Worm (Caenorhabditis elegans) whole organism, mixed stage, embryonic: ENCODE measurements around the gene sma-6.

Experiments
- M03D4.4 ChIP-seq: sonication (generic microtip); optimal IDR thresholded peaks from 2 replicates; lab custom pipeline; 2017; ENCODE audit warnings: mild to moderate bottlenecking, missing genetic modification characterization, missing compliant biosample characterization
- bed-3 ChIP-seq: fragments of 200-800 bp; sonication (Bioruptor generic); optimal IDR thresholded peaks from 3 replicates; lab custom pipeline; 2018; ENCODE audit warnings: mild to moderate bottlenecking, missing genetic modification characterization, moderate library complexity, missing compliant biosample characterization
- blmp-1 ChIP-seq: fragments of 150-350 bp; optimal IDR thresholded peaks from 2 replicates; lab custom pipeline; 2014; ENCODE audit warnings: missing biosample characterization, missing genetic modification characterization
- ceh-39 ChIP-seq: fragments of 150-350 bp; optimal IDR thresholded peaks from 2 replicates; lab custom pipeline; 2014; ENCODE audit warnings: missing biosample characterization, missing genetic modification characterization
- ceh-43 ChIP-seq: fragments of 200-800 bp; sonication (Bioruptor generic); optimal IDR thresholded peaks from 2 replicates; lab custom pipeline; 2018; ENCODE audit warnings: mild to moderate bottlenecking, missing genetic modification characterization, moderate library complexity, missing compliant biosample characterization
- ceh-83 ChIP-seq: fragments of 200-800 bp; sonication (Bioruptor generic); optimal IDR thresholded peaks from 2 replicates; lab custom pipeline; 2018; ENCODE audit warnings: mild to moderate bottlenecking, missing genetic modification characterization, missing compliant biosample characterization
- ces-1 ChIP-seq: fragments of 150-350 bp; optimal IDR thresholded peaks from 2 replicates; lab custom pipeline; 2014; ENCODE audit warnings: missing biosample characterization, missing genetic modification reagents, missing genetic modification characterization
- cnd-1 ChIP-seq: fragments of 200-800 bp; sonication (Bioruptor generic); optimal IDR thresholded peaks from 2 replicates; lab custom pipeline; 2018; ENCODE audit warnings: mild to moderate bottlenecking, missing genetic modification characterization, missing compliant biosample characterization
- drap-1 ChIP-seq: fragments of 200-800 bp; sonication (Bioruptor generic); optimal IDR thresholded peaks from 3 replicates; lab custom pipeline; 2018; ENCODE audit warnings: mild to moderate bottlenecking, missing genetic modification characterization, missing compliant biosample characterization
- elt-1 ChIP-seq: sonication (generic microtip); optimal IDR thresholded peaks from 2 replicates; lab custom pipeline; 2017; ENCODE audit warnings: missing genetic modification characterization, mild to moderate bottlenecking, missing compliant biosample characterization, antibody characterized with exemption, moderate library complexity, borderline replicate concordance; ENCODE audit not compliant: insufficient read depth
- elt-3 ChIP-seq: fragments of 150-350 bp; optimal IDR thresholded peaks from 2 replicates; lab custom pipeline; 2014; ENCODE audit warnings: missing biosample characterization, missing genetic modification characterization
- flh-1 ChIP-seq: fragments of 200-800 bp; sonication (Bioruptor generic); optimal IDR thresholded peaks from 2 replicates; lab custom pipeline; 2018; ENCODE audit warnings: mild to moderate bottlenecking, missing genetic modification characterization, moderate library complexity, missing compliant biosample characterization
- ham-2 ChIP-seq: fragments of 200-800 bp; sonication (Bioruptor generic); optimal IDR thresholded peaks from 2 replicates; lab custom pipeline; 2018; ENCODE audit warnings: mild to moderate bottlenecking, missing genetic modification characterization, missing compliant biosample characterization
- hlh-1 ChIP-seq: fragments of 150-350 bp; optimal IDR thresholded peaks from 2 replicates; lab custom pipeline; 2014; ENCODE audit warnings: missing biosample characterization, missing genetic modification reagents, missing genetic modification characterization
- lin-13 ChIP-seq: fragments of 150-350 bp; optimal IDR thresholded peaks from 2 replicates; lab custom pipeline; 2014; ENCODE audit warnings: missing biosample characterization, missing genetic modification characterization
- lin-32 ChIP-seq: fragments of 200-800 bp; sonication (Bioruptor generic); optimal IDR thresholded peaks from 2 replicates; lab custom pipeline; 2018; ENCODE audit warnings: mild to moderate bottlenecking, missing genetic modification characterization, missing compliant biosample characterization
- lsy-2 ChIP-seq: fragments of 150-350 bp; optimal IDR thresholded peaks from 2 replicates; lab custom pipeline; 2014; ENCODE audit warnings: missing biosample characterization, missing genetic modification characterization
- mab-5 ChIP-seq: fragments of 150-350 bp; optimal IDR thresholded peaks from 2 replicates; lab custom pipeline; 2014; ENCODE audit warnings: missing biosample characterization, missing genetic modification characterization
- mep-1 ChIP-seq: fragments of 150-350 bp; optimal IDR thresholded peaks from 2 replicates; lab custom pipeline; 2017; ENCODE audit warnings: missing biosample characterization, missing genetic modification reagents, missing genetic modification characterization, inconsistent platforms
- mls-2 ChIP-seq: sonication (generic microtip); optimal IDR thresholded peaks from 2 replicates; lab custom pipeline; 2016; ENCODE audit warnings: mild to moderate bottlenecking, missing genetic modification characterization, moderate library complexity, missing compliant biosample characterization
- nhr-12 ChIP-seq: fragments of 150-350 bp; optimal IDR thresholded peaks from 2 replicates; lab custom pipeline; 2014; ENCODE audit warnings: missing biosample characterization, missing genetic modification characterization
- nhr-2 ChIP-seq: fragments of 150-350 bp; optimal IDR thresholded peaks from 2 replicates; lab custom pipeline; 2014; ENCODE audit warnings: missing biosample characterization, missing genetic modification characterization
- nhr-237 ChIP-seq: fragments of 150-350 bp; optimal IDR thresholded peaks from 2 replicates; lab custom pipeline; 2014; ENCODE audit warnings: missing biosample characterization, missing genetic modification characterization
- nhr-28 ChIP-seq: fragments of 150-350 bp; optimal IDR thresholded peaks from 2 replicates; lab custom pipeline; 2014; ENCODE audit warnings: missing biosample characterization, missing genetic modification characterization
- nhr-76 ChIP-seq: sonication (generic microtip); optimal IDR thresholded peaks from 2 replicates; lab custom pipeline; 2017; ENCODE audit warnings: missing biosample characterization, missing genetic modification characterization
- pha-4 ChIP-seq: fragments of 150-350 bp; optimal IDR thresholded peaks from 2 replicates; lab custom pipeline; 2018; ENCODE audit warnings: missing biosample characterization, missing genetic modification reagents, missing genetic modification characterization
- sem-2 ChIP-seq: fragments of 200-800 bp; sonication (Bioruptor generic); optimal IDR thresholded peaks from 2 replicates; lab custom pipeline; 2018; ENCODE audit warnings: mild to moderate bottlenecking, missing genetic modification characterization, missing compliant biosample characterization
- snpc-4 ChIP-seq: fragments of 150-350 bp; optimal IDR thresholded peaks from 2 replicates; lab custom pipeline; 2014; ENCODE audit warnings: missing biosample characterization, missing genetic modification characterization
- sptf-1 ChIP-seq: sonication (generic microtip); optimal IDR thresholded peaks from 2 replicates; lab custom pipeline; 2017; ENCODE audit warnings: mild to moderate bottlenecking, missing genetic modification characterization, moderate library complexity, missing compliant biosample characterization
- tbx-8 ChIP-seq: fragments of 200-800 bp; sonication (Bioruptor generic); optimal IDR thresholded peaks from 2 replicates; lab custom pipeline; 2018; ENCODE audit warnings: mild to moderate bottlenecking, missing genetic modification characterization, moderate library complexity, missing compliant biosample characterization
- unc-120 ChIP-seq: sonication (generic microtip); optimal IDR thresholded peaks from 2 replicates; lab custom pipeline; 2017; ENCODE audit warnings: missing genetic modification characterization, missing compliant biosample characterization; ENCODE audit not compliant: poor library complexity, severe bottlenecking
- unc-39 ChIP-seq: fragments of 150-350 bp; optimal IDR thresholded peaks from 2 replicates; lab custom pipeline; 2014; ENCODE audit warnings: missing biosample characterization, missing genetic modification characterization
- unc-62 ChIP-seq: fragments of 150-350 bp; optimal IDR thresholded peaks from 2 replicates; lab custom pipeline; 2014; ENCODE audit warnings: missing biosample characterization, missing genetic modification reagents, missing genetic modification characterization
- ztf-11 ChIP-seq: fragments of 150-350 bp; optimal IDR thresholded peaks from 2 replicates; lab custom pipeline; 2014; ENCODE audit warnings: missing biosample characterization, missing genetic modification characterization

sma-6 gene

ce11 chrII:6324086-6324485 lies at the start of gene sma-6:
Gene sma-6, plus strand, starts transcription at chrII:6324484.
- TF ChIP-seq ces-1 (GFP tag; lab: Kevin White, UChicago) (no peak), elt-1 (tag; lab: Kevin White, UChicago) (no peak), ztf-11 (tag; lab: Kevin White, UChicago) (no peak), unc-120 (tag; lab: Kevin White, UChicago) (no peak), sptf-1 (tag; lab: Kevin White, UChicago) (no peak), M03D4.4 (tag; lab: Kevin White, UChicago) (no peak), ceh-39 (tag; lab: Kevin White, UChicago) (no peak), unc-62 (GFP tag; lab: Kevin White, UChicago) (no peak), lin-32 (GFP tag; lab: Kevin White, UChicago) (no peak), flh-1 (GFP tag; lab: Kevin White, UChicago) (no peak), drap-1 (GFP tag; lab: Kevin White, UChicago) (no peak), ceh-43 (GFP tag; lab: Kevin White, UChicago) (no peak), sem-2 (no peak), nhr-12 (tag; lab: Kevin White, UChicago) (no peak), mls-2 (tag; lab: Kevin White, UChicago) (no peak), nhr-2 (tag; lab: Kevin White, UChicago) (no peak), nhr-76 (tag; lab: Kevin White, UChicago) (no peak), unc-39 (tag; lab: Kevin White, UChicago) (no peak), bed-3 (GFP tag; lab: Kevin White, UChicago) (no peak), mep-1 (tag; lab: Kevin White, UChicago) (no peak)
- TF ChIP-seq, all 35 proteins: peak for 0

ce11 chrII:6281002-6281401 lies 43.3 kb upstream of the sma-6 start, which contains the start of gene scly-1:
Gene scly-1, minus strand, starts transcription at chrII:6281102.
- TF ChIP-seq ham-2 (GFP tag; lab: Kevin White, UChicago) (no peak), flh-1 (GFP tag; lab: Kevin White, UChicago) (no peak), mab-5 (tag; lab: Kevin White, UChicago) (no peak), lsy-2 (no peak), unc-120 (tag; lab: Kevin White, UChicago) (no peak)
- TF ChIP-seq, all 35 proteins: peak for 0

ce11 chrII:6281903-6282302 lies 42.4 kb upstream of the sma-6 start:
- no peak for TF ChIP-seq lin-32 (GFP tag; lab: Kevin White, UChicago)
- TF ChIP-seq pha-4 (tag; lab: Kevin White, UChicago) = no peak
- no peak for TF ChIP-seq M03D4.4 (tag; lab: Kevin White, UChicago)
- TF ChIP-seq hlh-1 (tag; lab: Kevin White, UChicago) = no peak
- TF ChIP-seq mep-1 (tag; lab: Kevin White, UChicago) = no peak
- no peak for TF ChIP-seq ceh-43 (GFP tag; lab: Kevin White, UChicago)
- no peak for TF ChIP-seq tbx-8 (GFP tag; lab: Kevin White, UChicago)
- TF ChIP-seq ceh-83 = no peak
- TF ChIP-seq sptf-1 (tag; lab: Kevin White, UChicago) = no peak
- TF ChIP-seq snpc-4 (tag; lab: Kevin White, UChicago) = no peak
- no peak for TF ChIP-seq nhr-237 (tag; lab: Kevin White, UChicago)
- no peak for TF ChIP-seq ztf-11 (tag; lab: Kevin White, UChicago)
- TF ChIP-seq unc-62 (GFP tag; lab: Kevin White, UChicago) = no peak
- TF ChIP-seq lsy-2 = no peak
- no peak for TF ChIP-seq elt-3 (tag; lab: Kevin White, UChicago)
- no peak for TF ChIP-seq mab-5 (tag; lab: Kevin White, UChicago)
- TF ChIP-seq nhr-28 (tag; lab: Kevin White, UChicago) = no peak

- no peak for TF ChIP-seq cnd-1 (tag; lab: Kevin White, UChicago)
- no peak for TF ChIP-seq lin-32 (GFP tag; lab: Kevin White, UChicago)
- TF ChIP-seq unc-39 (tag; lab: Kevin White, UChicago) = no peak
- TF ChIP-seq drap-1 (GFP tag; lab: Kevin White, UChicago) = no peak
- no peak for TF ChIP-seq tbx-8 (GFP tag; lab: Kevin White, UChicago)
- TF ChIP-seq ceh-83 = no peak
- no peak for TF ChIP-seq elt-1 (tag; lab: Kevin White, UChicago)
- TF ChIP-seq nhr-12 (tag; lab: Kevin White, UChicago) = no peak
- TF ChIP-seq unc-62 (GFP tag; lab: Kevin White, UChicago) = no peak
- no peak for TF ChIP-seq lin-13 (tag; lab: Kevin White, UChicago)
- TF ChIP-seq sptf-1 (tag; lab: Kevin White, UChicago) = no peak
- no peak for TF ChIP-seq ceh-43 (GFP tag; lab: Kevin White, UChicago)
- TF ChIP-seq mls-2 (tag; lab: Kevin White, UChicago) = no peak
- no peak for TF ChIP-seq M03D4.4 (tag; lab: Kevin White, UChicago)
- TF ChIP-seq bed-3 (GFP tag; lab: Kevin White, UChicago) = no peak
- no peak for TF ChIP-seq lsy-2
- no peak for TF ChIP-seq sem-2
- no peak for TF ChIP-seq nhr-237 (tag; lab: Kevin White, UChicago)
- no peak for TF ChIP-seq blmp-1 (tag; lab: Kevin White, UChicago)
- TF ChIP-seq, all 35 proteins: peak for 0
Measured at ce11 chrII:6283074-6283473, 41.2 kb upstream of the sma-6 start, which contains the start of gene F13H8.1. Gene F13H8.1, plus strand, starts transcription at chrII:6283384.
